Fruit fly (Drosophila melanogaster): Measurements from ENCODE around the gene pns.

The pns gene

dm6 chr3L:1565092-1565491, 28.2 kb downstream of the pns start, which contains the start of gene CG12003:
TSS of gene CG12003 (plus strand) at chr3L:1565392.
- no peak for TF ChIP-seq OdsH (GFP tag; optimal IDR thresholded peaks at IDR 0.05)
- no peak for TF ChIP-seq Rel (GFP tag; optimal IDR thresholded peaks at IDR 0.05)
- TF ChIP-seq Rel (tag; optimal IDR thresholded peaks at IDR 0.05): no peak
- no peak for TF ChIP-seq lola (GFP tag; optimal IDR thresholded peaks at IDR 0.05)
- TF ChIP-seq brk (GFP tag; optimal IDR thresholded peaks at IDR 0.05): no peak
- no peak for TF ChIP-seq fru (GFP tag; optimal IDR thresholded peaks at IDR 0.05)
- TF ChIP-seq h (GFP tag; optimal IDR thresholded peaks at IDR 0.05): no peak
- no peak for TF ChIP-seq Dfd (GFP tag; optimal IDR thresholded peaks at IDR 0.05)
- TF ChIP-seq woc (GFP tag; optimal IDR thresholded peaks at IDR 0.05): no peak
- no peak for TF ChIP-seq rgr (GFP tag; optimal IDR thresholded peaks at IDR 0.05)
- TF ChIP-seq GATAd (GFP tag; optimal IDR thresholded peaks at IDR 0.05): no peak
- no peak for TF ChIP-seq psq (GFP tag; optimal IDR thresholded peaks at IDR 0.05)
- TF ChIP-seq foxo (GFP tag; optimal IDR thresholded peaks at IDR 0.05): no peak
- TF ChIP-seq CG32264 (GFP tag; optimal IDR thresholded peaks at IDR 0.05): no peak
- no peak for TF ChIP-seq dmrt93B (GFP tag; optimal IDR thresholded peaks at IDR 0.05)

dm6 chr3L:1568225-1569161, 31.6 kb downstream of the pns start, which contains the start of gene CG7879:
TSS of gene CG7879 (minus strand) at chr3L:1568608.
- TF ChIP-seq jim (GFP tag; optimal IDR thresholded peaks at IDR 0.05): no peak
- TF ChIP-seq Hr78 (GFP tag; optimal IDR thresholded peaks at IDR 0.05): no peak
- TF ChIP-seq psq (GFP tag; optimal IDR thresholded peaks at IDR 0.05): peak; percentile 49
- no peak for TF ChIP-seq Jra (GFP tag; optimal IDR thresholded peaks at IDR 0.05)
- no peak for TF ChIP-seq dl (GFP tag; optimal IDR thresholded peaks at IDR 0.05; ENCODE audit: insufficient read depth in 1 of 2, partially characterized antibody in 2 of 2)
- TF ChIP-seq rgr (GFP tag; optimal IDR thresholded peaks at IDR 0.05): peak; percentile 22
- no peak for TF ChIP-seq N (GFP tag; optimal IDR thresholded peaks at IDR 0.05)
- no peak for TF ChIP-seq CrebA (GFP tag; optimal IDR thresholded peaks at IDR 0.05; ENCODE audit: borderline replicate concordance)
- TF ChIP-seq Sp1 (GFP tag; optimal IDR thresholded peaks at IDR 0.05): peak; percentile 9
- peak; percentile 44 for TF ChIP-seq HLH106 (tag; optimal IDR thresholded peaks at IDR 0.05)
- peak; percentile 41 for TF ChIP-seq woc (GFP tag; optimal IDR thresholded peaks at IDR 0.05)
- no peak for TF ChIP-seq Hr83 (GFP tag; optimal IDR thresholded peaks at IDR 0.05; ENCODE audit: poor library complexity, severe bottlenecking)
- no peak for TF ChIP-seq Rel (GFP tag; optimal IDR thresholded peaks at IDR 0.05)
- peak; percentile 36 for TF ChIP-seq Rel (tag; optimal IDR thresholded peaks at IDR 0.05)
- no peak for TF ChIP-seq fru (GFP tag; optimal IDR thresholded peaks at IDR 0.05)
- TF ChIP-seq GATAd (GFP tag; optimal IDR thresholded peaks at IDR 0.05): no peak
- no peak for TF ChIP-seq Abd-B (GFP tag; optimal IDR thresholded peaks at IDR 0.05)
- no peak for TF ChIP-seq br (GFP tag; optimal IDR thresholded peaks at IDR 0.05)
- TF ChIP-seq sv (GFP tag; optimal IDR thresholded peaks at IDR 0.05): peak; percentile 48
- TF ChIP-seq h (GFP tag; optimal IDR thresholded peaks at IDR 0.05): peak; percentile 34
- TF ChIP-seq foxo (GFP tag; optimal IDR thresholded peaks at IDR 0.05): peak in 1 of 2 experiments; percentile 28
- no peak for TF ChIP-seq pan (optimal IDR thresholded peaks at IDR 0.05)
- TF ChIP-seq tai (GFP tag; optimal IDR thresholded peaks at IDR 0.05): no peak
- TF ChIP-seq Myc (optimal IDR thresholded peaks at IDR 0.05): no peak
- TF ChIP-seq CG32264 (GFP tag; optimal IDR thresholded peaks at IDR 0.05): no peak
- TF ChIP-seq lola (GFP tag; optimal IDR thresholded peaks at IDR 0.05): no peak
- TF ChIP-seq brk (GFP tag; optimal IDR thresholded peaks at IDR 0.05): no peak

- no peak for TF ChIP-seq psq (GFP tag; optimal IDR thresholded peaks at IDR 0.05)
- TF ChIP-seq Dif (GFP tag; optimal IDR thresholded peaks at IDR 0.05; ENCODE audit: partially characterized antibody): no peak
- TF ChIP-seq Sp1 (GFP tag; optimal IDR thresholded peaks at IDR 0.05): peak; percentile 22
- TF ChIP-seq Hr83 (GFP tag; optimal IDR thresholded peaks at IDR 0.05; ENCODE audit: poor library complexity, severe bottlenecking): peak; percentile 19
- TF ChIP-seq fru (GFP tag; optimal IDR thresholded peaks at IDR 0.05): peak; percentile 7
- peak; percentile 15 for TF ChIP-seq Myc (optimal IDR thresholded peaks at IDR 0.05)
- no peak for TF ChIP-seq dsf (GFP tag; optimal IDR thresholded peaks at IDR 0.05; ENCODE audit: borderline replicate concordance)
- TF ChIP-seq Rel (GFP tag; optimal IDR thresholded peaks at IDR 0.05): no peak
- TF ChIP-seq Rel (tag; optimal IDR thresholded peaks at IDR 0.05): peak; percentile 85
- TF ChIP-seq jim (GFP tag; optimal IDR thresholded peaks at IDR 0.05): no peak
- TF ChIP-seq OdsH (GFP tag; optimal IDR thresholded peaks at IDR 0.05): peak; percentile 30
- no peak for TF ChIP-seq pan (optimal IDR thresholded peaks at IDR 0.05)
- TF ChIP-seq Dfd (GFP tag; optimal IDR thresholded peaks at IDR 0.05): no peak
- no peak for TF ChIP-seq CG9705 (GFP tag; optimal IDR thresholded peaks at IDR 0.05)
- TF ChIP-seq CrebA (GFP tag; optimal IDR thresholded peaks at IDR 0.05; ENCODE audit: borderline replicate concordance): no peak
- no peak for TF ChIP-seq brk (GFP tag; optimal IDR thresholded peaks at IDR 0.05)
These were observed 32.4 kb downstream of the pns start, which contains the start of gene Tmep for dm6 chr3L:1569162-1569965. TSS of gene Tmep (plus strand) at chr3L:1569181.

Measured in whole organism, wandering third instar larva.